Fruit fly (Drosophila melanogaster): Measurements from ENCODE around the gene CG3847.

The CG3847 gene

dm6 chrX:6330369-6330949, 16.4 kb upstream of the CG3847 start, which contains the start of gene CG42240 (continued):
- TF ChIP-seq CG7745 (tag; optimal IDR thresholded peaks at IDR 0.05) (no peak), aop (GFP tag; IDR thresholded peaks at IDR 0.05) (no peak), CG10543 (GFP tag; optimal IDR thresholded peaks at IDR 0.05) (peak; percentile 79), disco-r (GFP tag; optimal IDR thresholded peaks at IDR 0.05) (peak; percentile 61), CG12299 (tag; optimal IDR thresholded peaks at IDR 0.05) (peak; percentile 81), Bdp1 (GFP tag; optimal IDR thresholded peaks at IDR 0.05) (peak; percentile 39), kni (GFP tag; optimal IDR thresholded peaks at IDR 0.05) (peak; percentile 77), dysf (GFP tag; IDR thresholded peaks at IDR 0.05) (peak; percentile 93), CoRest (tag; optimal IDR thresholded peaks at IDR 0.05) (peak; percentile 95), slbo (GFP tag; IDR thresholded peaks at IDR 0.05) (peak; percentile 74), klu (GFP tag; IDR thresholded peaks at IDR 0.05) (peak; percentile 75), sc (optimal IDR thresholded peaks at IDR 0.05) (no peak), sc (GFP tag; optimal IDR thresholded peaks at IDR 0.05) (peak; percentile 92), al (GFP tag; IDR thresholded peaks at IDR 0.05) (0 out of 2 replicates have a peak, but pooled peaks have one; percentile 30), C15 (GFP tag; IDR thresholded peaks at IDR 0.05) (0 out of 3 replicates have a peak, but pooled peaks have one; percentile 49), CG7963 (GFP tag; IDR thresholded peaks at IDR 0.05; ENCODE audit: partially characterized antibody) (no peak), Dbx (GFP tag; IDR thresholded peaks at IDR 0.05) (0 out of 3 replicates have a peak, but pooled peaks have one; percentile 33), H15 (GFP tag; IDR thresholded peaks at IDR 0.05) (peak; percentile 71; the same call in 2 of the 3 replicates), crp (GFP tag; optimal IDR thresholded peaks at IDR 0.05) (peak in 1 of 2 experiments; percentile 48), Nf-YB (GFP tag; optimal IDR thresholded peaks at IDR 0.05) (peak; percentile 78), bab2 (GFP tag; optimal IDR thresholded peaks at IDR 0.05) (peak; percentile 77), CG34224 (GFP tag; IDR thresholded peaks at IDR 0.05; ENCODE audit: partially characterized antibody) (no peak), Taf1 (GFP tag; IDR thresholded peaks at IDR 0.05) (peak; percentile 19; the same call in 1 of the 2 replicates), CG10267 (tag; optimal IDR thresholded peaks at IDR 0.05) (peak; percentile 87), CG13287 (GFP tag; IDR thresholded peaks at IDR 0.05; ENCODE audit: partially characterized antibody) (no peak), dimm (GFP tag; IDR thresholded peaks at IDR 0.05) (0 out of 2 replicates have a peak, but pooled peaks have one; percentile 32), seq (GFP tag; IDR thresholded peaks at IDR 0.05) (peak; percentile 84), otp (GFP tag; IDR thresholded peaks at IDR 0.05) (no peak; the same call in 2 of the 3 replicates), sens-2 (GFP tag; IDR thresholded peaks at IDR 0.05) (no peak), lmd (GFP tag; IDR thresholded peaks at IDR 0.05) (peak; percentile 84), CG4617 (GFP tag; optimal IDR thresholded peaks at IDR 0.05; ENCODE audit: borderline replicate concordance) (peak; percentile 50), GATAe (GFP tag; conservative IDR thresholded peaks at IDR 0.05) (peak; percentile 40; the same call in 1 of the 2 replicates), lilli (GFP tag; optimal IDR thresholded peaks at IDR 0.05) (peak; percentile 82), gsb-n (tag; optimal IDR thresholded peaks at IDR 0.05) (peak; percentile 85), H2.0 (GFP tag; IDR thresholded peaks at IDR 0.05) (peak; percentile 60), pan (optimal IDR thresholded peaks at IDR 0.05) (no peak), pan (GFP tag; optimal IDR thresholded peaks at IDR 0.05 in 1 of 2, IDR thresholded peaks at IDR 0.05 in 1 of 2) (peak in 1 of 2 experiments; percentile 73), toy (GFP tag; IDR thresholded peaks at IDR 0.05) (0 out of 2 replicates have a peak, but pooled peaks have one; percentile 8), CG3065 (GFP tag; optimal IDR thresholded peaks at IDR 0.05) (peak; percentile 73), Dref (GFP tag; IDR thresholded peaks at IDR 0.05) (no peak), Jarid2 (GFP tag; optimal IDR thresholded peaks at IDR 0.05) (peak; percentile 76), CG18476 (GFP tag; optimal IDR thresholded peaks at IDR 0.05) (peak; percentile 87), Dad (GFP tag; optimal IDR thresholded peaks at IDR 0.05) (peak; percentile 65), CG6791 (GFP tag; IDR thresholded peaks at IDR 0.05; ENCODE audit: partially characterized antibody) (no peak), CG12071 (GFP tag; optimal IDR thresholded peaks at IDR 0.05) (peak; percentile 78), CG30403 (GFP tag; optimal IDR thresholded peaks at IDR 0.05) (peak; percentile 96), CG17385 (GFP tag; optimal IDR thresholded peaks at IDR 0.05) (peak; percentile 90), fd102C (GFP tag; optimal IDR thresholded peaks at IDR 0.05) (peak; percentile 46), ems (GFP tag; optimal IDR thresholded peaks at IDR 0.05) (peak; percentile 88), BEAF-32 (GFP tag; optimal IDR thresholded peaks at IDR 0.05) (no peak)
